Fruit fly (Drosophila melanogaster) whole organism, embryonic: ENCODE results near the gene spn-B.

ENCODE experiments used
- Atf-2 ChIP-seq: fragments of 200-800 bp; sonication (Bioruptor generic); optimal IDR thresholded peaks from 2 replicates; lab custom pipeline; 2016; ENCODE audit warnings: missing biosample characterization, missing genetic modification characterization
- CG10274 ChIP-seq: fragments of 200-800 bp; sonication (Bioruptor generic); optimal IDR thresholded peaks from 3 replicates; lab custom pipeline; 2017; ENCODE audit warnings: missing biosample characterization, mild to moderate bottlenecking, missing genetic modification characterization
- CG11456 ChIP-seq: fragments of 200-800 bp; sonication (Bioruptor generic); IDR thresholded peaks from 3 replicates; pipeline ENCODE4 v1.3.6; 2022; ENCODE audit warnings: missing biosample characterization, missing genetic modification characterization
- CG11696 ChIP-seq: fragments of 200-800 bp; sonication (Bioruptor generic); IDR thresholded peaks from 2 replicates; pipeline ENCODE4 v1.3.6; 2022; ENCODE audit warnings: missing biosample characterization, missing genetic modification characterization
- CG14014 ChIP-seq: fragments of 200-800 bp; sonication (Bioruptor generic); IDR thresholded peaks from 2 replicates; pipeline ENCODE4 v1.3.6; 2022; ENCODE audit warnings: missing biosample characterization, missing genetic modification characterization
- CG1647 ChIP-seq: fragments of 200-800 bp; sonication (Bioruptor generic); optimal IDR thresholded peaks from 3 replicates; lab custom pipeline; 2016; ENCODE audit warnings: missing biosample characterization, missing genetic modification characterization
- CG17612 ChIP-seq: fragments of 200-800 bp; sonication (Bioruptor generic); IDR thresholded peaks from 2 replicates; pipeline ENCODE4 v1.3.6; 2022; ENCODE audit warnings: missing biosample characterization, missing genetic modification characterization
- CG17912 ChIP-seq: fragments of 200-800 bp; sonication (Bioruptor generic); optimal IDR thresholded peaks from 2 replicates; lab custom pipeline; 2018; ENCODE audit warnings: missing biosample characterization, mild to moderate bottlenecking, missing genetic modification characterization
- CG2712 ChIP-seq: fragments of 200-800 bp; optimal IDR thresholded peaks from 3 replicates; lab custom pipeline; 2019; ENCODE audit warnings: missing biosample characterization, mild to moderate bottlenecking, missing genetic modification characterization, moderate library complexity
- CG31388 ChIP-seq: fragments of 200-800 bp; sonication (Bioruptor generic); optimal IDR thresholded peaks from 2 replicates; lab custom pipeline; 2016; ENCODE audit warnings: missing biosample characterization, missing genetic modification characterization
- CG33213 ChIP-seq: fragments of 200-800 bp; sonication (Bioruptor generic); optimal IDR thresholded peaks from 3 replicates; lab custom pipeline; 2016; ENCODE audit warnings: missing biosample characterization, missing genetic modification characterization
- CG5953 ChIP-seq: fragments of 200-800 bp; sonication (Bioruptor generic); IDR thresholded peaks from 2 replicates; pipeline ENCODE4 v1.3.6; 2022; ENCODE audit warnings: missing biosample characterization, missing genetic modification characterization
- CG6765 ChIP-seq: fragments of 200-800 bp; sonication (Bioruptor generic); optimal IDR thresholded peaks from 3 replicates; lab custom pipeline; 2017; ENCODE audit warnings: missing biosample characterization, mild to moderate bottlenecking, missing genetic modification characterization
- CG8290 ChIP-seq, 3 experiments: fragments of 200-800 bp; sonication (Bioruptor generic); optimal IDR thresholded peaks; 2 replicates each; lab custom pipeline; 2016 to 2019; ENCODE audit warnings: missing biosample characterization in 3 of 3, missing genetic modification characterization in 3 of 3, mild to moderate bottlenecking in 2 of 3, moderate library complexity in 1 of 3
- CG8478 ChIP-seq: fragments of >200 bp; optimal IDR thresholded peaks from 2 replicates; lab custom pipeline; 2018
- CG9817 ChIP-seq: fragments of 200-800 bp; sonication (Bioruptor generic); optimal IDR thresholded peaks from 2 replicates; lab custom pipeline; 2018; ENCODE audit warnings: missing biosample characterization, mild to moderate bottlenecking, missing genetic modification characterization, moderate library complexity
- CoRest ChIP-seq: fragments of 200-800 bp; sonication (Bioruptor generic); optimal IDR thresholded peaks from 3 replicates; lab custom pipeline; 2018; ENCODE audit warnings: missing biosample characterization, mild to moderate bottlenecking, missing genetic modification characterization, moderate library complexity
- Deaf1 ChIP-seq: fragments of 200-800 bp; optimal IDR thresholded peaks from 3 replicates; lab custom pipeline; 2019; ENCODE audit warnings: missing biosample characterization, mild to moderate bottlenecking, missing genetic modification characterization, moderate library complexity
- Doc3 ChIP-seq: fragments of 200-800 bp; sonication (Bioruptor generic); IDR thresholded peaks from 3 replicates; pipeline ENCODE4 v1.3.6; 2022; ENCODE audit warnings: missing biosample characterization, missing genetic modification characterization; ENCODE audit not compliant: partially characterized antibody
- Gsc ChIP-seq: fragments of 200-800 bp; sonication (Bioruptor generic); IDR thresholded peaks from 2 replicates; pipeline ENCODE4 v1.3.6; 2022; ENCODE audit warnings: missing biosample characterization, missing genetic modification characterization
- H2.0 ChIP-seq: fragments of 200-800 bp; sonication (Bioruptor generic); IDR thresholded peaks from 2 replicates; pipeline ENCODE4 v1.3.6; 2022; ENCODE audit warnings: missing biosample characterization, missing genetic modification characterization
- Hr39 ChIP-seq: fragments of >200 bp; optimal IDR thresholded peaks from 2 replicates; lab custom pipeline; 2017
- Med ChIP-seq: fragments of 200-800 bp; sonication (Bioruptor generic); peaks from one replicate; lab custom pipeline; 2016; ENCODE audit warnings: missing biosample characterization, missing genetic modification characterization, mild to moderate bottlenecking, inconsistent platforms, moderate library complexity
- NFAT ChIP-seq: fragments of 200-800 bp; sonication (Bioruptor generic); IDR thresholded peaks from 2 replicates; pipeline ENCODE4 v1.3.6; 2022; ENCODE audit warnings: missing biosample characterization, missing genetic modification characterization
- NK7.1 ChIP-seq: fragments of 200-800 bp; sonication (Bioruptor generic); optimal IDR thresholded peaks from 3 replicates; lab custom pipeline; 2016; ENCODE audit warnings: missing biosample characterization, missing genetic modification characterization
- Nf-YC ChIP-seq: fragments of 200-800 bp; optimal IDR thresholded peaks from 3 replicates; lab custom pipeline; 2019; ENCODE audit warnings: missing biosample characterization, mild to moderate bottlenecking, missing genetic modification characterization, moderate library complexity
- PHDP ChIP-seq: fragments of 200-800 bp; sonication (Bioruptor generic); optimal IDR thresholded peaks from 3 replicates; lab custom pipeline; 2018; ENCODE audit warnings: missing biosample characterization, mild to moderate bottlenecking, missing genetic modification characterization, moderate library complexity
- Pdp1 ChIP-seq, 2 experiments: fragments of 200-800 bp; sonication (Bioruptor generic); optimal IDR thresholded peaks; 3 replicates each; lab custom pipeline; 2016; ENCODE audit warnings: missing biosample characterization in 2 of 2, missing genetic modification characterization in 2 of 2, mild to moderate bottlenecking in 1 of 2, moderate library complexity in 1 of 2
- Rfx ChIP-seq: fragments of 200-800 bp; sonication (Bioruptor generic); IDR thresholded peaks from 2 replicates; pipeline ENCODE4 v1.3.6; 2022; ENCODE audit warnings: missing biosample characterization, missing genetic modification characterization
- Sin3A ChIP-seq: fragments of >200 bp; optimal IDR thresholded peaks from 2 replicates; lab custom pipeline; 2018
- Sry-δ ChIP-seq: fragments of 200-800 bp; sonication (Bioruptor generic); optimal IDR thresholded peaks from 2 replicates; lab custom pipeline; 2016; ENCODE audit warnings: missing biosample characterization, missing genetic modification characterization
- Ssrp ChIP-seq: fragments of 200-800 bp; sonication (Bioruptor generic); optimal IDR thresholded peaks from 2 replicates; lab custom pipeline; 2018; ENCODE audit warnings: missing biosample characterization, mild to moderate bottlenecking, missing genetic modification characterization, moderate library complexity
- Taf1 ChIP-seq: fragments of 200-800 bp; sonication (Bioruptor generic); IDR thresholded peaks from 2 replicates; pipeline ENCODE4 v1.3.6; 2022; ENCODE audit warnings: missing biosample characterization, missing genetic modification characterization
- ac ChIP-seq: fragments of 200-800 bp; sonication (Bioruptor generic); optimal IDR thresholded peaks from 3 replicates; lab custom pipeline; 2017; ENCODE audit warnings: missing biosample characterization, mild to moderate bottlenecking, missing genetic modification characterization
- bbx ChIP-seq: fragments of 200-800 bp; sonication (Bioruptor generic); IDR thresholded peaks from 2 replicates; pipeline ENCODE4 v1.3.6; 2022; ENCODE audit warnings: missing biosample characterization, missing genetic modification characterization; ENCODE audit not compliant: partially characterized antibody
- br ChIP-seq: fragments of >200 bp; optimal IDR thresholded peaks from 2 replicates; lab custom pipeline; 2017
- bsh ChIP-seq, 2 experiments: fragments of 200-800 bp; sonication (Bioruptor generic); optimal IDR thresholded peaks; 2 replicates each; lab custom pipeline; 2017 to 2018; ENCODE audit warnings: mild to moderate bottlenecking in 2 of 2, missing biosample characterization in 2 of 2, missing genetic modification characterization in 2 of 2, moderate library complexity in 1 of 2
- btn ChIP-seq: fragments of 200-800 bp; sonication (Bioruptor generic); optimal IDR thresholded peaks from 2 replicates; lab custom pipeline; 2016; ENCODE audit warnings: missing biosample characterization, missing genetic modification characterization
- chn ChIP-seq: fragments of 200-800 bp; sonication (Bioruptor generic); optimal IDR thresholded peaks from 2 replicates; lab custom pipeline; 2016; ENCODE audit warnings: missing biosample characterization, missing genetic modification characterization
- dm ChIP-seq: fragments of 200-800 bp; sonication (Bioruptor generic); optimal IDR thresholded peaks from 3 replicates; lab custom pipeline; 2016; ENCODE audit warnings: missing biosample characterization, missing genetic modification characterization
- fd96Cb ChIP-seq: fragments of 200-800 bp; sonication (Bioruptor generic); optimal IDR thresholded peaks from 2 replicates; lab custom pipeline; 2018; ENCODE audit warnings: missing biosample characterization, mild to moderate bottlenecking, missing genetic modification characterization, moderate library complexity
- fru ChIP-seq: fragments of >200 bp; optimal IDR thresholded peaks from 2 replicates; lab custom pipeline; 2017
- lab ChIP-seq: fragments of 200-800 bp; sonication (Bioruptor generic); optimal IDR thresholded peaks from 3 replicates; lab custom pipeline; 2017; ENCODE audit warnings: missing biosample characterization, missing genetic modification characterization, mild to moderate bottlenecking, moderate library complexity, missing genetic modification reagents
- lov ChIP-seq, 2 experiments: fragments of 200-800 bp in 1 of 2; fragments of >200 bp in 1 of 2; sonication (Bioruptor generic) in 1 of 2; IDR thresholded peaks in 1 of 2; optimal IDR thresholded peaks in 1 of 2; 2 replicates in 1 of 2; 3 replicates in 1 of 2; pipeline versions ENCODE4 v1.3.6 to Lab custom; 2017 to 2022; ENCODE audit warnings: missing biosample characterization in 1 of 2, missing genetic modification characterization in 1 of 2
- mld ChIP-seq: fragments of 200-800 bp; sonication (Bioruptor generic); IDR thresholded peaks from 3 replicates; pipeline ENCODE4 v1.3.6; 2022; ENCODE audit warnings: missing biosample characterization, missing genetic modification characterization; ENCODE audit not compliant: partially characterized antibody
- phol ChIP-seq: fragments of 200-800 bp; sonication (Bioruptor generic); optimal IDR thresholded peaks from 3 replicates; lab custom pipeline; 2018; ENCODE audit warnings: missing biosample characterization, mild to moderate bottlenecking, missing genetic modification characterization, moderate library complexity
- sob ChIP-seq: fragments of 200-800 bp; sonication (Bioruptor generic); IDR thresholded peaks from 2 replicates; pipeline ENCODE4 v1.3.6; 2022; ENCODE audit warnings: missing biosample characterization, missing genetic modification characterization
- sug ChIP-seq: fragments of 200-800 bp; optimal IDR thresholded peaks from 2 replicates; lab custom pipeline; 2019; ENCODE audit warnings: missing biosample characterization, mild to moderate bottlenecking, missing genetic modification characterization, moderate library complexity
- tin ChIP-seq: fragments of 200-800 bp; sonication (Bioruptor generic); optimal IDR thresholded peaks from 3 replicates; lab custom pipeline; 2016; ENCODE audit warnings: missing biosample characterization, missing genetic modification characterization
- toy ChIP-seq: fragments of 200-800 bp; sonication (Bioruptor generic); IDR thresholded peaks from 2 replicates; pipeline ENCODE4 v1.3.6; 2022; ENCODE audit warnings: missing biosample characterization, missing genetic modification characterization

The spn-B gene

dm6 chr3R:14302128-14302527 lies 25.7 kb upstream of the spn-B start, which contains the start of gene IFT54:
Gene IFT54 (plus strand): TSS chr3R:14302428.
- TF ChIP-seq Rfx (peak; percentile 24; the same call in 1 of the 2 replicates), CG11696 (no peak), CG10274 (GFP tag; lab: Kevin White, UChicago) (no peak), Ssrp (tag; lab: Kevin White, UChicago) (no peak), CG33213 (GFP tag; lab: Kevin White, UChicago) (no peak), Atf-2 (GFP tag; lab: Kevin White, UChicago) (no peak), chn (GFP tag; lab: Kevin White, UChicago) (no peak), CG11456 (GFP tag; lab: Robert Waterston, UW) (no peak), sob (0 out of 2 replicates have a peak, but pooled peaks have one; percentile 14), CG5953 (GFP tag; lab: Robert Waterston, UW) (no peak), sug (tag; lab: Kevin White, UChicago) (no peak), fru (no peak), Deaf1 (tag; lab: Kevin White, UChicago) (no peak), CG8290 (GFP tag; optimal IDR thresholded peaks at IDR 0.05; lab: Kevin White, UChicago) (no peak), CG8290 (tag; optimal IDR thresholded peaks at IDR 0.05; lab: Kevin White, UChicago) (no peak), CG14014 (GFP tag; lab: Robert Waterston, UW) (no peak), mld (GFP tag; lab: Robert Waterston, UW) (no peak), CG6765 (no peak)

- TF ChIP-seq CG2712 (tag; lab: Kevin White, UChicago): no peak
- no peak for TF ChIP-seq Sry-δ (GFP tag; lab: Kevin White, UChicago)
- TF ChIP-seq dm (GFP tag; lab: Kevin White, UChicago): no peak
- TF ChIP-seq ac (GFP tag; lab: Kevin White, UChicago): no peak
- TF ChIP-seq btn: no peak
- TF ChIP-seq Med: peak; percentile 79
- peak; percentile 27 for TF ChIP-seq NK7.1 (GFP tag; lab: Kevin White, UChicago)
- no peak for TF ChIP-seq Taf1 (GFP tag; lab: Robert Waterston, UW)
- TF ChIP-seq bsh (GFP tag; optimal IDR thresholded peaks at IDR 0.05; lab: Kevin White, UChicago): peak in 1 of 2 experiments; percentile 5
- TF ChIP-seq CG11456 (GFP tag; lab: Robert Waterston, UW): no peak
- TF ChIP-seq NFAT (GFP tag; lab: Robert Waterston, UW): no peak
- peak; percentile 26 for TF ChIP-seq CG8478 (lab: Kevin White, UChicago)
- TF ChIP-seq phol (tag; lab: Kevin White, UChicago): peak; percentile 91
- TF ChIP-seq Sin3A (lab: Kevin White, UChicago): peak; percentile 1
- no peak for TF ChIP-seq CG17912 (GFP tag; lab: Kevin White, UChicago)
- no peak for TF ChIP-seq Doc3 (GFP tag; lab: Robert Waterston, UW)
- TF ChIP-seq lov (optimal IDR thresholded peaks at IDR 0.05; lab: Kevin White, UChicago): no peak
- no peak for TF ChIP-seq lov (GFP tag; IDR thresholded peaks at IDR 0.05; lab: Robert Waterston, UW)
- TF ChIP-seq tin (GFP tag; lab: Kevin White, UChicago): no peak
- no peak for TF ChIP-seq H2.0
- TF ChIP-seq CG1647: no peak
- no peak for TF ChIP-seq Gsc (GFP tag; lab: Robert Waterston, UW)
- no peak for TF ChIP-seq Nf-YC (tag; lab: Kevin White, UChicago)
- peak; percentile 45 for TF ChIP-seq CG17612 (GFP tag; lab: Robert Waterston, UW)
- peak in 1 of 2 experiments; percentile 12 for TF ChIP-seq Pdp1 (GFP tag; optimal IDR thresholded peaks at IDR 0.05; lab: Kevin White, UChicago)
- TF ChIP-seq br (lab: Kevin White, UChicago): no peak
- TF ChIP-seq CG9817 (tag; lab: Kevin White, UChicago): no peak
- TF ChIP-seq Hr39 (lab: Kevin White, UChicago): no peak
- TF ChIP-seq toy (GFP tag; lab: Robert Waterston, UW): no peak
- peak; percentile 31 for TF ChIP-seq CoRest (tag; lab: Kevin White, UChicago)
- TF ChIP-seq lab (GFP tag; lab: Kevin White, UChicago): no peak
- TF ChIP-seq PHDP (tag; lab: Kevin White, UChicago): no peak
- no peak for TF ChIP-seq CG31388
- TF ChIP-seq fd96Cb (tag; lab: Kevin White, UChicago): no peak
- no peak for TF ChIP-seq bbx (GFP tag; lab: Robert Waterston, UW)
These were observed 19.7 kb upstream of the spn-B start for dm6 chr3R:14307972-14308673.
